Worm (Caenorhabditis elegans): ENCODE measurements around the gene C16C10.9.
A peak's percentile ranks its signal among the peaks of the same experiment; 100 is the strongest.

Gene C16C10.9

ce11 chrIII:4170903-4171377, 13.7 kb upstream of the C16C10.9 start, which contains the start of the genes rnf-121 and C16C10.4:
TSS of gene rnf-121 (minus strand) at chrIII:4170953.
TSS of gene C16C10.4 (plus strand) at chrIII:4171336.
- TF ChIP-seq elt-4 (tag; optimal IDR thresholded peaks at IDR 0.05): no peak
- TF ChIP-seq ceh-45 (GFP tag; IDR thresholded peaks at IDR 0.05): peak; percentile 81; the same call in 1 of the 2 replicates
- 0 out of 2 replicates have a peak, but pooled peaks have one; percentile 29 for TF ChIP-seq sox-2 (GFP tag; IDR thresholded peaks at IDR 0.05)
- peak; percentile 96 for TF ChIP-seq K09A11.1 (tag; optimal IDR thresholded peaks at IDR 0.05; ENCODE audit: insufficient read depth)
- peak; percentile 92 for TF ChIP-seq pha-2 (tag; optimal IDR thresholded peaks at IDR 0.05)
- peak; percentile 82 for TF ChIP-seq ceh-24 (tag; optimal IDR thresholded peaks at IDR 0.05)
- peak; percentile 95 for TF ChIP-seq ceh-14 (tag; optimal IDR thresholded peaks at IDR 0.05)
- no peak for TF ChIP-seq nhr-11 (tag; optimal IDR thresholded peaks at IDR 0.05)
- no peak for TF ChIP-seq pax-1 (tag; optimal IDR thresholded peaks at IDR 0.05)
- peak; percentile 88 for TF ChIP-seq che-1 (tag; optimal IDR thresholded peaks at IDR 0.05)
- TF ChIP-seq ceh-34 (tag; optimal IDR thresholded peaks at IDR 0.05): peak; percentile 91
- TF ChIP-seq dve-1 (tag; optimal IDR thresholded peaks at IDR 0.05): peak; percentile 65
- TF ChIP-seq ceh-22 (tag; optimal IDR thresholded peaks at IDR 0.05): peak; percentile 63
- peak; percentile 92 for TF ChIP-seq ceh-19 (GFP tag; optimal IDR thresholded peaks at IDR 0.05)
- peak; percentile 94 for TF ChIP-seq fax-1 (tag; optimal IDR thresholded peaks at IDR 0.05)
- peak; percentile 85 for TF ChIP-seq hlh-6 (tag; optimal IDR thresholded peaks at IDR 0.05)
- peak; percentile 51 for TF ChIP-seq pqm-1 (tag; optimal IDR thresholded peaks at IDR 0.05)
- peak; percentile 91 for TF ChIP-seq sox-4 (tag; optimal IDR thresholded peaks at IDR 0.05)
- TF ChIP-seq madf-2 (tag; optimal IDR thresholded peaks at IDR 0.05): peak; percentile 89
- TF ChIP-seq gmeb-2 (tag; optimal IDR thresholded peaks at IDR 0.05): peak; percentile 88
- peak; percentile 89 for TF ChIP-seq ahr-1 (tag; optimal IDR thresholded peaks at IDR 0.05)
- peak; percentile 76 for TF ChIP-seq ceh-48 (tag; optimal IDR thresholded peaks at IDR 0.05)
- TF ChIP-seq mec-3 (tag; optimal IDR thresholded peaks at IDR 0.05; ENCODE audit: borderline replicate concordance): no peak
- TF ChIP-seq ama-1 (optimal IDR thresholded peaks at IDR 0.05): no peak
- peak; percentile 82 for TF ChIP-seq npax-4 (tag; optimal IDR thresholded peaks at IDR 0.05)
- TF ChIP-seq ttx-3 (tag; optimal IDR thresholded peaks at IDR 0.05): peak; percentile 92
- peak; percentile 85 for TF ChIP-seq eyg-1 (tag; optimal IDR thresholded peaks at IDR 0.05)
- TF ChIP-seq ref-2 (tag; optimal IDR thresholded peaks at IDR 0.05): peak; percentile 94
- TF ChIP-seq C38D4.7 (GFP tag; optimal IDR thresholded peaks at IDR 0.05): peak; percentile 90
- peak; percentile 94 for TF ChIP-seq hlh-8 (tag; optimal IDR thresholded peaks at IDR 0.05)
- peak; percentile 23 for TF ChIP-seq hlh-30 (tag; optimal IDR thresholded peaks at IDR 0.05; ENCODE audit: insufficient read depth)
- peak; percentile 82 for TF ChIP-seq lin-11 (tag; optimal IDR thresholded peaks at IDR 0.05)
- TF ChIP-seq pag-3 (tag; optimal IDR thresholded peaks at IDR 0.05; ENCODE audit: borderline replicate concordance): peak; percentile 37
- peak; percentile 64 for TF ChIP-seq fkh-10 (GFP tag; optimal IDR thresholded peaks at IDR 0.05)
- peak; percentile 82 for TF ChIP-seq sdc-2 (tag; optimal IDR thresholded peaks at IDR 0.05)
- peak; percentile 90 for TF ChIP-seq pat-9 (tag; optimal IDR thresholded peaks at IDR 0.05)
- TF ChIP-seq pha-4 (tag; optimal IDR thresholded peaks at IDR 0.05): no peak
- peak; percentile 85 for TF ChIP-seq unc-3 (GFP tag; conservative IDR thresholded peaks at IDR 0.05)
- peak; percentile 91 for TF ChIP-seq unc-3 (tag; optimal IDR thresholded peaks at IDR 0.05)
- TF ChIP-seq Y22D7AL.16 (tag; optimal IDR thresholded peaks at IDR 0.05): peak; percentile 83
- TF ChIP-seq ztf-16 (tag; optimal IDR thresholded peaks at IDR 0.05): peak; percentile 88
- peak; percentile 62 for TF ChIP-seq ceh-18 (tag; optimal IDR thresholded peaks at IDR 0.05)
- peak; percentile 84 for TF ChIP-seq F13H6.1 (tag; optimal IDR thresholded peaks at IDR 0.05)
- TF ChIP-seq ceh-9 (tag; optimal IDR thresholded peaks at IDR 0.05): no peak
- TF ChIP-seq lim-6 (tag; optimal IDR thresholded peaks at IDR 0.05): peak; percentile 73
- peak; percentile 85 for TF ChIP-seq ceh-6 (GFP tag; optimal IDR thresholded peaks at IDR 0.05)
- TF ChIP-seq ceh-30 (tag; optimal IDR thresholded peaks at IDR 0.05): peak; percentile 93
- peak; percentile 38 for TF ChIP-seq unc-42 (tag; optimal IDR thresholded peaks at IDR 0.05)
- TF ChIP-seq ceh-2 (tag; optimal IDR thresholded peaks at IDR 0.05): peak; percentile 92
- TF ChIP-seq rnt-1 (tag; optimal IDR thresholded peaks at IDR 0.05): peak; percentile 93
- TF ChIP-seq nhr-232 (tag; optimal IDR thresholded peaks at IDR 0.05): peak; percentile 83
- peak; percentile 91 for TF ChIP-seq C08G9.2 (tag; optimal IDR thresholded peaks at IDR 0.05)
- TF ChIP-seq unc-86 (tag; optimal IDR thresholded peaks at IDR 0.05): peak; percentile 93
